Fruit fly (Drosophila melanogaster) whole organism, larva: ENCODE measurements around the gene CG33969.

Experiments
- noc ChIP-seq: fragments of 200-800 bp; sonication (Bioruptor generic); optimal IDR thresholded peaks from 3 replicates; lab custom pipeline; 2019; ENCODE audit warnings: missing biosample characterization, mild to moderate bottlenecking, missing genetic modification characterization, moderate library complexity

Gene CG33969

DNA sequence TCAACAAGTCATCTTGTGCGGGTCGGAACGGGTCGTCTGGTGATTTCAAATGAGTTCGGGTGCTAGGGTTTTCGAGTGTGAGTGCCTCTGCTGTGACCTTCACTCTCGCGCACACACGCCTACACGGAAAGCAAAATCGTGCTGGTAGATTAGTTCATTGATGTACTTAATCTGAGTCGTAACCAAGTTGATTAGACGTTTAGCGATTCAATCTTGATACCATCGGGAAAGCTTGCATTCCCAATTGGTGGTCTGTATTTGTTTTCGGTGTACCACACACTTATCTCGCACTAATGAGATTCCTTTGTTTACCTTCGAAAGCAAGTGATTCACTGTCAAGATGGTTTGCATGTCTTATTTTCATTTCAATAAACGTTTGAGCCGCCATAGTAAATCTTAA is 4.4 kb downstream of the CG33969 start:
- TF ChIP-seq noc (tag; lab: Kevin White, UChicago), result peak; percentile 58

DNA sequence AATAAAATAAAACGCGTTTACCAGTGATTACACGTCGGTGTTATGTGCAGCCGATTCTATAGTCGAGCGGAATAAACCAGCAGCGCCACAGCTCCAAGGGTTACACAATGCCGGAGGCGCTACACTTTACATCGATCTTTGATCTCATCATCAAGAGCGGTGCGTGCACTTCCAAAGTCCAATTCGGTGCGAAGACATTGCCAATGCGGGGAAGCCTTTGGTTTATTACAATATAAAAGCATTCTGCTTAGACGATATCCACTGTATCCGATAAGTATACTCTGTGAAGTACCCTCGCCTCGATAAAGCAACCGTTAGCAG is 5.5 kb downstream of the CG33969 start:
- no peak for TF ChIP-seq noc (tag; lab: Kevin White, UChicago)

DNA sequence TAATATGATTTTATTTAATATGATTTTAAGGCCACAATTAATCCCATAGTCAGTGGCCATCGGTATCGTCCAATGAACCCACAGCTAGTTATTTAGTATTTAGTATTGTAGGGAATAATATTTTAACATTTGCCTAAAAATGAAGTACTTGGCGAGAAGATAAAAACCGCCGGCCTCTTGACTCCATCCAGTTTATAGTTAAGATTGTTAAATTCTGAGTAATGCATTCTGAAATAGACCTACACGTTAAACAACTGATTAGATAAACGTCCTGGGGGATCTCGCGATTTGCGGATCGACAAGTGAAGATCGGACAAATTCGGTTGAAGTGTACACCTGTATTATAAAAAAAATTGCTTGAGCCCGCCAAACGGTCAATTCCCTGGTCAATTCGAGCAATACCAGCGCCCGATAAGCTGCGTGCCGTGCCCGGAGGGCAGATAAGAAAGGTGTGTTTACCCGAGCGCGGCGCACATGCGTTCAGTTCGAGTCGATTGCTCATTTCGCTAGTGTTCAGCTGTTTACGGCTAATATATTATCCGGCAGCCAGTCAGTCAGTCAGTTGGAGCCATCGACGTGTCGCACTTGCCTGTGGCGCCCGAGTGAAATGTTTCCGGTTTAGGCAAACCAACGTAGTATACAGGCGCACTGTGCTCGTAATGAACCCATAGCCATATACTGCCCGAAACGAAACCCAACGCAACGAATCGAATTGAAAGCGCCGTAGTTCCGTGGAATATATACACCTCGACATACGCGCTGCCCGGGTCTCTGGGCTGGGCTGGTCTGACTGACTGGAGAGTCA is 6.1 kb downstream of the CG33969 start:
- peak; percentile 53 for TF ChIP-seq noc (tag; lab: Kevin White, UChicago)

DNA sequence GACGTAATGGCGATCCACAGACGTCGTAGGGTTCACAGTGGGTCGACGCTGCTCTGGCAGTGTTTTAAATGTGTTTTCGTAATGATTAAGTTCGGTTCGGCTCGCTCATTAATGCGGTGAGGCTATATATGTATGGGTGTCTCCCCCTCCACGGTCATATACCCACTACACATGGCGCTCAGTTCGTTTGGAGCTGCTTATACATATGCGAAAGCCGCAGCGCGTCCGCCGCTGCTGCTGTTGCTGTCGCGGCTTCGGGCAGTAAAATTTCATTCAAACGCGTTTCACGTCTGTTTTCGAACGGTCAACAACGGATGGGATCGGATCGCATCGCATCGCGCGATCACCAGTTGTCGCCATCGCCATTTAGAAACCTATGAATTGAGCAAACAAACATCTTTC is 7.4 kb downstream of the CG33969 start:
- peak; percentile 3 for TF ChIP-seq noc (tag; lab: Kevin White, UChicago)

DNA sequence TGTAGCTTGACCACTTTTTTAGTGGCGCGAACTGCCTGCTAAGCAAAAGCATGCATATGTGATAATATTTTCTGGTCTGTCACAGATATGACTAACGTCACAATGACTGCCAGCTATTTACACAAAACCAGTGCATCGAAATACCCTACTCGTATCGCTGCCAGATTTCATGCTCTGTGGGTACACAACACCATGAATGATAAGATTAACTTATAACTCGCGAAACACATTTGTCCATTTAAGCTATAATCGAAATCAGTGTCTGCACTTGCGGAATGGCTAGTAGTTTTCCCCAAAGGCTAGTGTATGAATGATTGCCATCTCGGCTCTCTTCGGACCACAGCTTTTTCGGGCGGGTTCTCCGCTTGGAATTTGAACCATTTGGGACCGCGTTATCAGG is 7.9 kb downstream of the CG33969 start:
- TF ChIP-seq noc (tag; lab: Kevin White, UChicago), result peak; percentile 40

DNA sequence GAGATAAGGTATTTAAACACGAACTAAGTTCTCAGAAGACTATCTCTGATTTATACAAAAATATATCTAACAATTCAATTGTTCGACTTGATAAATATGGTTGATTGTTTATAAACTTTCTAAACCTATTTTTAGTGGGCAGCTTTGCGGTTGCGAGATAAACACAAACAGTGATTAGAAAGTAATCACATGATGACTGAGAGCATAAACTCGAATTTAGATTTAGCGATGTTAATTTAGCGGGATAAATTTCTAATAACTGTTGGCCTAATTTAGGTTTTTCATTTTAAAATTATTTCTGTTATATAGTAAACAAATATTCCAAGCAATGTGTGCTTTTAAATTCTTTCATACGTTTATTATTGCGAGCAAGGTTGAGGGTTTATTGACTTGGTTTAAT is 8.3 kb downstream of the CG33969 start:
- TF ChIP-seq noc (tag; lab: Kevin White, UChicago), result no peak

DNA sequence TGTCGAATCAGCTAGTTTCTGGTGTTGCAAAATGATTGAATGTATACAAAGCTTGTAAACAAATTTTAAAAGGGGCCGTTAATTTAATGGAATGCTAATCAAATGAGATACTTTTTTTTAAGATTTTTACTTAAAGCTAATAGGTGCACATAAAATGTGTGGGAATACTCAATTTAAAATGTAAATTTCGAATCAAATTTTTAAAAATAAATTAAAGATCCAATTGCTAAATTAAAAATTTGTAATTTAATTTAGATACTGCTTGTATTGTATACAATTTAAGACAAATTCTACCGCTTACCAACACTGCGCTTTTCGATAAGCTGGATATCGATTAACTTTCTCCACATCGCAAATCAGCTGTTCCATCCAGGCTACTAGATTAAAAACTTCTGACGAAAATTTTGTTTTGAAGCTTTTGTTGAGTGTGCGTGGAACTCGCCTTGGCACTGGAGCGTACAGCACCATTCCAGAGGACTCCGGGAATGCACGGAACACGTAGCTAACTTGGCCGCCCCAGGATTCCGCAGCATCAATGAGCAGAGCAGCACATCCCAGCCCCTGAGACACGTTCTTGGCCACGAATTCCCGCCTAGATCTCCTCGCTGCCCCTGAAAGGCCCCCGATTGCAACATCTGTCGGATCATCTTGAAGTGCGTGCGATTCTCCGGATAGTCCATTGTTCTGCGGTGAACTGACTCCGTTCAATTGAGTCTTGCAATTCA is 9.1 kb downstream of the CG33969 start, which contains the start of the genes CG5498 and fbl:
TSS of gene CG5498 (minus strand) at position 24 of the 725 bp plus-strand sequence.
TSS of gene fbl (plus strand) at position 344 of the 725 bp plus-strand sequence.
- TF ChIP-seq noc (tag; lab: Kevin White, UChicago), result peak; percentile 81

DNA sequence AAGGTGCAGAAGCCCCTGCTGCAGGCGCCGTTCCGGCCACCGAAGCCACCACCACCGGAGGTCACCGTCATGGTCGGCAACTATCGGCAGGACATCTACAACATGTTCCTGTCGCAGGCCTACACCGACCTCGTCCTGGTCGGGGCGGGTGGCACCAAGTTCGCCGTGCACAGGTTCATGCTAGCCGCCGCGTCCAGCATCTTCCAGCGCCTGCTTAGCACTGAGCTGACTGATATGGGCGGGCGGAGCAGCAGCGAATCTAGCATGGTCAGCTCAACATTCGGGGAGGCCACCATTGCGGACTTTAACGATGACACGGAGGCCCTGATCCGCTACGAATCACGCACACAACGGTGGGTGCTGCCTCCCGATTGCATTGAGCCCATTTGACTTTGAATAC is 13.9 kb downstream of the CG33969 start:
- TF ChIP-seq noc (tag; lab: Kevin White, UChicago), result no peak

DNA sequence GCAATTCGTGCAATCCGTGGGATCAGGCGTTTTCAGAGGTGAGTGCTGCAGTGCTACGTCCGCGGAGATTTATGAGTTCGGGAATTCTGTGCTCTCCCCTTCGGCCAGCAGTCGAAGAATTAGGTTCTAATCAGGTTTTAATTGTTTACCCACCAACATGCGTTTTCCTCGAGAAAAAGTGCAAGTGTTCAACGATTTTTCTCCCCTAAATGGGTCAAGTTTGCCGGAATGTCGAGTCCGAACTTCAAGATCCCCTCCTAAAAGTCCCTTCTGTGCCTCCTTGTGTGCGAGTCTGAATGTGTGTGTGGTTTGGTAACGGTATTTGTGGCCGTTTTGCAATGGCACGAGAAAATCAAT is 16.8 kb downstream of the CG33969 start:
- TF ChIP-seq noc (tag; lab: Kevin White, UChicago), result no peak

DNA sequence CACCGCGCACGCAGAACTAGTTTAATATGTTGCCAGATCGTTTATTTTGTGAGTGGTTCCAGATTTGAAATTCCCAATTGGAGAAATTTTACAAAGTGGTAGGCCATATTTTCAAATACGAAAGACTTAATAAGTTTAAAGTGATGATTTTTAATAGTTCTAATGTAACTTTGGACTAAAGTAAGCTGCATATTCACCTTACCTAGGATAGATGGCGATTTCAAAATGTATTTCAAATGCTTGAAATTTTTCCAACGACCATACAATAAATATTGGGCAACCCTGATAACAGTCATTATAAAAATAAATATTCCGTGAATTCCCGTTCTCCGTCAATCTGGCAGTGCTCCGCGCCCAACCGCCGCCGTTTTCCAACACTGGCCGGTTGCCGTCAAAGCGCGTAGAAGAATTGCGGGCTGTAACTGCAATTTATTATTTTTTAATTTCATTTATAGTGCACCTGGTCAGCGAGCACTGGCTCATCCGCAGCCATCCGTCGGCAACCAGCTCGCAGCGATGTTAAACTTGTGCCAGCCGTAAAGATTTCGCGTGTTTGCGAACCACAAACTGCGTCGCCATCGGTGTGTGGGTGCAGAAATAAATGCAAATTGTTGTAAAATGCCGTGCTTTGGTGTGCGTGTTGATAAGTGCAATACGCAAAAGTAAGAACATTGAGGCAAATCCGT is 17.3 kb downstream of the CG33969 start, which contains the start of the genes Ide and RhoBTB:
TSS of gene Ide (minus strand) at position 19 of the 686 bp plus-strand sequence.
TSS of gene RhoBTB (plus strand) at position 365 of the 686 bp plus-strand sequence.
- peak; percentile 75 for TF ChIP-seq noc (tag; lab: Kevin White, UChicago)

DNA sequence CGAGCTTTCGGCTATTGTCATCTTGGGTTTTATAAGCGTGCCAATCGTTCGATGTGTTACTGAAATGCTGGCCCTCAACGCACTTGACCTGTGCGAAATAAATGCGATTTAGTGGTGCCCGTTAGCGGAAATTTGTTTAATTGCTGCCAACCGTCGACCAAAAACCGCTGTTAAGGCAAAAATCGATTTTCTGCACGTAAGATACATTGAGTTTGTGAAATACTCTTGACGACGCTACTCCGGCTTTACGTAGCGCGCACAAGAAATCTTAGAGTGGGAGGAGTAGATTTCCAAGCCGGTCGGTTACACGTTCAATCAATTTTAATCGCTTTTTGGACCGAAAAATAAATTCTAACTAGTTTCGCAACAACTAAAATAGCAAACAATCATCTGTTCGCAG is 17.9 kb downstream of the CG33969 start:
- TF ChIP-seq noc (tag; lab: Kevin White, UChicago), result no peak

DNA sequence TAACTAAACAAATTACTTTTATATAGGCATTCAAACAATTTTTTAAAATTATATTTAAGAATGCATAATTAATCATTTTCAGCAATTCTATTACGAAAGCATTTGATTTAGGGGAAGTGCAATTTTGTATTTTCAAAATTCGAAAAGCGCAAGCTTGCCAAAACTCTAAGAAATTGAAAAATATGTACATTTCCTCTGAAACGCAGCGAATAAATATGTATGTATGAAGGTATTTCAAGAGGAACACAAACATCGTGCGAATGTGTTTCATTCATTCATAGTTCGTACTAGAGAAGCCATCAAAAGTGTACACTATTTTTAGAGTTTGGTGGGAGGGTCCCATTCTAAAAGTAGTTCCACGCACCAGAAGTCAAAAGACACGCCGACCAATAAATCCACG is 23.3 kb downstream of the CG33969 start, which contains the start of gene CG13247:
TSS of gene CG13247 (plus strand) at position 301 of the 400 bp plus-strand sequence.
- TF ChIP-seq noc (tag; lab: Kevin White, UChicago), result no peak

DNA sequence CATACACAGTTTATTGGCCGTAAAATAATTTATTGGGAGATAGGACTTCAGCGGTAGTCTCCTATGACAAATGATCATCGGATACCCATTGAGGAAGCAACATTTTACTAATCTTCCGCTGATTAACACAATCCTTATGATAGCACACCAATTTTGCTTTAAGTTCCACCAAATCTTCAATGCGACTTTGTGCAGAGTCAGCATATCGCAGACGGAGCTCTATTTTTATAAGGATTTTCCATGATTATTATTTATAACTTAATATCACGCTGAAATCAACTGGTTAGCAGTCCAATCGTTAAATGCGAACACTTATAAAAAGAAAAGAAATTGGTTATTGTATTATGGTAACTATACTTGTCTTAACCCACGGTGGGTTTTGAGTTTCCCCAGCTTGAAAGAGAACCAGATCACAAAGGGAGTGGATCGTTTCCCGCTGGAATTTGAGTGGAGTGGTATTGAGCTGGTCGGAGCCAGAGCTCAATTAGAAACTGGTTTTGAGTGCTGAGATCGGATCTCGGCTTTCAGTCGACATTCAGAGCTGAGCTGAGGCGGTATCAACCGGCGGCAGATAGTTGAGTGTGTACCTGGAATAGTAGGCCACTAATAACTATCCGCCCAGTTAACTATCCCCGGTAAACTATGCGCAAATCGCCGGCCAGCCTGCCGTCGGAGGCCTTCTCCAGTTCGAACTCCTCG is 26.5 kb downstream of the CG33969 start, which contains the start of the genes Toll-9 and in:
TSS of gene Toll-9 (minus strand) at position 51 of the 699 bp plus-strand sequence.
TSS of gene in (plus strand) at position 525 of the 699 bp plus-strand sequence.
- TF ChIP-seq noc (tag; lab: Kevin White, UChicago), result no peak

DNA sequence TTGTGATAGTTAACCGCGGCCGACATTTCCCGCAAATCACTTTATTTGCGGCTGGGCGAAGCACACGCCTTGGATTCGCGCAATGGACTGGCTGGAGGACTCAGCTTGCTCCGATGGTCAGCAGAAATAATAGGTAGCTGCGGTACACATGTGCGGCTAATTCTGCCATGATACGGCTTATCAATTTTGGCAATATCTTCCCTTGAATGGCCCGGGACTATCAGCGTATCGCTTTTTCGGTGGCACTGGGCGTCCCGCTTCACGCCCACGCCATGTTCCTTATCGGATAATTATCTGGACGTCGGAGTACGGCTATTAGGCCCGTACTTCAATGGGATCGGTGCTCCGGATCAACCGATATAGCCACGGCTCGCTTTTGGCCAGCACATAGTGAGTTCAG is 27.3 kb downstream of the CG33969 start:
- TF ChIP-seq noc (tag; lab: Kevin White, UChicago), result no peak

DNA sequence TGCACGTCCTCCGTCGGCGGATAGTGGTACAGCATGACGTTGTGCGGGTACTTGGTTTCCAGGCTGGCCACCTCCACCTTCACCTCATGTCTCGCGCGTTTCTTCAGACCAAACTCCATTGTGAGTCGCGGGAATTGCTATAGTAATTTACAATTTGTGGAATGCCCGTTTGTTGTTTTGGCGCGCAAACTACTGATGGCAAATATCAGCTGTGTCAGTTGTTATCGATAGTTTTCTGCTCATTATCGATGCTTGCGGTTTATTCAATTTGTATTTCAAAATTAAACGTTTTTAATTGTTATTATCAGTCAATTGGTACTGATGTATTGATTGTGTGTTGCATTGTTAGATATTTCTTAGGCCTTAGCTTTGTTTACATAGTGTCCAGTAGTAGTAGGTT is 32.0 kb downstream of the CG33969 start, which contains the start of gene Prim2:
TSS of gene Prim2 (minus strand) at position 197 of the 400 bp plus-strand sequence.
- TF ChIP-seq noc (tag; lab: Kevin White, UChicago), result no peak
